Worm (Caenorhabditis elegans): ENCODE data around the gene pgam-5.

DNA sequence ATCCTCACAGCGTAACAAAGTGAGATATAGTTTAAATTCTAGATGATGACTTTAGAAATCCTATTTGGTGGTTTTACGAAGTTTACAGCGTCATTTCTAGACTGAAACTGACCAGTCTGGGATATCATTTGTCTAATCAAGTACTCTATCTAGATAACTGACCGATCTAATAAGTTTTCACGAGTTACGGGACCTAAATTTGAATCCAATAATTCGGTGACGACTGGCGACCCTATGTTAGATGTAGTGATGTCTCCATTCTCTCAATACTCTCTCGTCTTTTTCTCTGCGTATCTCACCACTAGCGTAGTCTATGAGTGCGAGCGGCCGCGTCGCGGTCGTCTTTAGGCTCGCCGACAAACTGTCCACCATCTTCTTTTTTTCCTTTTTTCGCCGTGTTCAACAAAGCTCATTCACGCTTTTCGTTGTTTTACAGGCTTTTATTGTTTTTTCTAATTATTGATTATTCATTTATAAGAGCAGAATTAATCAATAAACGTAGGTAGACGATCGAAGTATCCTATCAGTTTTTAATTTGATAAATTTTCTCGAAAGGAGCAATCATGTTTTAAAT, 16.9 kb upstream of the pgam-5 start:
- TF ChIP-seq scrt-1 (GFP tag; IDR thresholded peaks at IDR 0.05) (no peak), ceh-13 (GFP tag; optimal IDR thresholded peaks at IDR 0.05) (no peak), tra-4 (tag; optimal IDR thresholded peaks at IDR 0.05) (no peak), hmg-4 (GFP tag; optimal IDR thresholded peaks at IDR 0.05) (no peak), ama-1 (optimal IDR thresholded peaks at IDR 0.05) (no peak), flt-1 (GFP tag; IDR thresholded peaks at IDR 0.05) (no peak), hnd-1 (tag; optimal IDR thresholded peaks at IDR 0.05) (no peak), ceh-36 (tag; optimal IDR thresholded peaks at IDR 0.05) (no peak)
